Worm (Caenorhabditis elegans) whole organism, L2 larva: Measurements from ENCODE around the gene C53B4.2.

ENCODE experiments used
- C34F6.9 ChIP-seq: fragments of 150-350 bp; optimal IDR thresholded peaks from 2 replicates; lab custom pipeline; 2014; ENCODE audit warnings: missing biosample characterization, missing genetic modification characterization
- F13H6.1 ChIP-seq: sonication (generic microtip); optimal IDR thresholded peaks from 2 replicates; lab custom pipeline; 2016; ENCODE audit warnings: missing genetic modification characterization, missing compliant biosample characterization
- R02D3.7 ChIP-seq: fragments of 150-350 bp; optimal IDR thresholded peaks from 2 replicates; lab custom pipeline; 2014; ENCODE audit warnings: missing biosample characterization, missing genetic modification characterization
- Y55F3AM.14 ChIP-seq: fragments of 200-800 bp; sonication (Bioruptor generic); optimal IDR thresholded peaks from 2 replicates; lab custom pipeline; 2018; ENCODE audit warnings: mild to moderate bottlenecking, missing genetic modification characterization, missing compliant biosample characterization
- alr-1 ChIP-seq: fragments of 150-350 bp; optimal IDR thresholded peaks from 2 replicates; lab custom pipeline; 2014; ENCODE audit warnings: missing biosample characterization, missing genetic modification characterization
- aly-2 ChIP-seq: fragments of 150-350 bp; optimal IDR thresholded peaks from 2 replicates; lab custom pipeline; 2014; ENCODE audit warnings: missing biosample characterization, missing genetic modification characterization
- ama-1 ChIP-seq: fragments of 150-350 bp; optimal IDR thresholded peaks from 2 replicates; lab custom pipeline; 2018; ENCODE audit warnings: inconsistent platforms
- blmp-1 ChIP-seq: sonication (generic microtip); optimal IDR thresholded peaks from 2 replicates; lab custom pipeline; 2017; ENCODE audit warnings: missing genetic modification characterization, mild to moderate bottlenecking, missing compliant biosample characterization, antibody characterized with exemption, moderate library complexity; ENCODE audit not compliant: insufficient read depth
- ceh-16 ChIP-seq: fragments of 150-350 bp; optimal IDR thresholded peaks from 2 replicates; lab custom pipeline; 2014; ENCODE audit warnings: missing biosample characterization, missing genetic modification characterization
- crh-2 ChIP-seq: sonication (generic microtip); optimal IDR thresholded peaks from 2 replicates; lab custom pipeline; 2017; ENCODE audit warnings: missing biosample characterization, missing genetic modification characterization
- dmd-4 ChIP-seq: sonication (generic microtip); optimal IDR thresholded peaks from 2 replicates; lab custom pipeline; 2017; ENCODE audit warnings: missing biosample characterization, missing genetic modification characterization
- elt-3 ChIP-seq: sonication (generic microtip); optimal IDR thresholded peaks from 2 replicates; lab custom pipeline; 2017; ENCODE audit warnings: missing biosample characterization, missing genetic modification characterization
- fos-1 ChIP-seq: fragments of 150-350 bp; optimal IDR thresholded peaks from 2 replicates; lab custom pipeline; 2014; ENCODE audit warnings: missing biosample characterization, missing genetic modification characterization
- gmeb-1 ChIP-seq: fragments of 150-350 bp; optimal IDR thresholded peaks from 2 replicates; lab custom pipeline; 2014; ENCODE audit warnings: missing biosample characterization, missing genetic modification characterization
- lin-11 ChIP-seq: fragments of 150-350 bp; sonication (generic microtip); optimal IDR thresholded peaks from 2 replicates; lab custom pipeline; 2014; ENCODE audit warnings: missing biosample characterization, missing genetic modification characterization, inconsistent platforms, mixed read lengths
- lin-13 ChIP-seq: fragments of 150-350 bp; optimal IDR thresholded peaks from 2 replicates; lab custom pipeline; 2014; ENCODE audit warnings: missing biosample characterization, missing genetic modification reagents, missing genetic modification characterization
- lin-39 ChIP-seq: fragments of 150-350 bp; optimal IDR thresholded peaks from 2 replicates; lab custom pipeline; 2014; ENCODE audit warnings: missing biosample characterization, missing genetic modification reagents, missing genetic modification characterization
- lsy-2 ChIP-seq, 2 experiments: fragments of 150-350 bp in 1 of 2; sonication (generic microtip) in 1 of 2; optimal IDR thresholded peaks; 2 replicates each; lab custom pipeline; 2014 to 2017; ENCODE audit warnings: missing biosample characterization in 2 of 2, missing genetic modification characterization in 2 of 2
- mbf-1 ChIP-seq: sonication (generic microtip); optimal IDR thresholded peaks from 2 replicates; lab custom pipeline; 2017; ENCODE audit warnings: missing biosample characterization, missing genetic modification characterization
- mdl-1 ChIP-seq, 2 experiments: fragments of 150-350 bp in 1 of 2; sonication (generic microtip) in 1 of 2; optimal IDR thresholded peaks; 2 replicates each; lab custom pipeline; 2017; ENCODE audit warnings: missing biosample characterization in 2 of 2, missing genetic modification characterization in 2 of 2
- nhr-10 ChIP-seq: sonication (generic microtip); optimal IDR thresholded peaks from 2 replicates; lab custom pipeline; 2017; ENCODE audit warnings: missing biosample characterization, missing genetic modification characterization
- nhr-11 ChIP-seq: fragments of 150-350 bp; optimal IDR thresholded peaks from 2 replicates; lab custom pipeline; 2014; ENCODE audit warnings: missing biosample characterization, missing genetic modification characterization
- nhr-129 ChIP-seq: fragments of 150-350 bp; optimal IDR thresholded peaks from 2 replicates; lab custom pipeline; 2014; ENCODE audit warnings: missing biosample characterization, missing genetic modification characterization
- nhr-21 ChIP-seq: fragments of 150-350 bp; optimal IDR thresholded peaks from 2 replicates; lab custom pipeline; 2014; ENCODE audit warnings: missing biosample characterization, missing genetic modification characterization
- nhr-23 ChIP-seq: fragments of 150-350 bp; optimal IDR thresholded peaks from 2 replicates; lab custom pipeline; 2014; ENCODE audit warnings: missing biosample characterization, missing genetic modification reagents, missing genetic modification characterization
- nhr-237 ChIP-seq: fragments of 150-350 bp; optimal IDR thresholded peaks from 2 replicates; lab custom pipeline; 2014; ENCODE audit warnings: missing biosample characterization, missing genetic modification characterization
- nhr-25 ChIP-seq: fragments of 150-350 bp; sonication (generic microtip); optimal IDR thresholded peaks from 3 replicates; lab custom pipeline; 2014; ENCODE audit warnings: missing biosample characterization, missing genetic modification characterization
- nhr-6 ChIP-seq: fragments of 150-350 bp; optimal IDR thresholded peaks from 2 replicates; lab custom pipeline; 2014; ENCODE audit warnings: missing biosample characterization, missing genetic modification characterization
- nhr-77 ChIP-seq: fragments of 150-350 bp; optimal IDR thresholded peaks from 2 replicates; lab custom pipeline; 2014; ENCODE audit warnings: missing biosample characterization, missing genetic modification characterization
- peb-1 ChIP-seq: fragments of 150-350 bp; optimal IDR thresholded peaks from 2 replicates; lab custom pipeline; 2014; ENCODE audit warnings: missing biosample characterization, missing genetic modification characterization
- sem-4 ChIP-seq: fragments of 150-350 bp; optimal IDR thresholded peaks from 2 replicates; lab custom pipeline; 2014; ENCODE audit warnings: missing biosample characterization, missing genetic modification reagents, missing genetic modification characterization
- skn-1 ChIP-seq: sonication (generic microtip); optimal IDR thresholded peaks from 2 replicates; lab custom pipeline; 2017; ENCODE audit warnings: missing biosample characterization, missing genetic modification characterization
- sma-9 ChIP-seq, 2 experiments: fragments of 150-350 bp in 1 of 2; sonication (generic microtip) in 1 of 2; optimal IDR thresholded peaks; 2 replicates each; lab custom pipeline; 2014 to 2016; ENCODE audit warnings: missing genetic modification characterization in 2 of 2, mild to moderate bottlenecking in 1 of 2, missing biosample characterization in 1 of 2, missing compliant biosample characterization in 1 of 2, missing genetic modification reagents in 1 of 2, moderate library complexity in 1 of 2
- snpc-4 ChIP-seq: fragments of 150-350 bp; optimal IDR thresholded peaks from 2 replicates; lab custom pipeline; 2014; ENCODE audit warnings: missing biosample characterization, missing genetic modification characterization
- unc-39 ChIP-seq: fragments of 150-350 bp; optimal IDR thresholded peaks from 2 replicates; lab custom pipeline; 2014; ENCODE audit warnings: missing biosample characterization, missing genetic modification characterization
- unc-55 ChIP-seq: fragments of 150-350 bp; sonication (generic microtip); optimal IDR thresholded peaks from 3 replicates; lab custom pipeline; 2014; ENCODE audit warnings: missing biosample characterization, missing genetic modification reagents, missing genetic modification characterization
- zag-1 ChIP-seq: fragments of 150-350 bp; optimal IDR thresholded peaks from 2 replicates; lab custom pipeline; 2014; ENCODE audit warnings: missing biosample characterization, missing genetic modification characterization
- ztf-1 ChIP-seq: fragments of 200-800 bp; sonication (Bioruptor generic); conservative IDR thresholded peaks from 2 replicates; pipeline ENCODE4 v1.3.6; 2022; ENCODE audit warnings: missing genetic modification characterization, missing compliant biosample characterization
- ztf-11 ChIP-seq: sonication (generic microtip); optimal IDR thresholded peaks from 2 replicates; lab custom pipeline; 2017; ENCODE audit warnings: missing biosample characterization, missing genetic modification characterization
- ztf-4 ChIP-seq: fragments of 150-350 bp; optimal IDR thresholded peaks from 2 replicates; lab custom pipeline; 2014; ENCODE audit warnings: missing biosample characterization, missing genetic modification characterization

The C53B4.2 gene

ce11 chrIV:8973249-8973958 lies 7.4 kb downstream of the C53B4.2 start, which contains the start of gene C53B4.3 (continued):
- TF ChIP-seq unc-55 (GFP tag; lab: Kevin White, UChicago) (peak; percentile 65), nhr-23 (no peak), blmp-1 (tag; lab: Kevin White, UChicago) (no peak), nhr-237 (no peak), lin-13 (GFP tag; lab: Kevin White, UChicago) (peak; percentile 19), R02D3.7 (no peak), ceh-16 (tag; lab: Kevin White, UChicago) (no peak), Y55F3AM.14 (GFP tag; lab: Kevin White, UChicago) (no peak), lin-11 (tag; lab: Kevin White, UChicago) (peak; percentile 7), dmd-4 (tag; lab: Kevin White, UChicago) (peak; percentile 28), mdl-1 (tag; optimal IDR thresholded peaks at IDR 0.05; lab: Kevin White, UChicago) (no peak), snpc-4 (tag; lab: Kevin White, UChicago) (no peak), ama-1 (lab: Kevin White, UChicago) (no peak), skn-1 (tag; lab: Kevin White, UChicago) (no peak), zag-1 (tag; lab: Kevin White, UChicago) (no peak), nhr-21 (tag; lab: Kevin White, UChicago) (no peak), nhr-25 (tag; lab: Kevin White, UChicago) (peak; percentile 70), fos-1 (tag; lab: Kevin White, UChicago) (peak; percentile 29), peb-1 (tag; lab: Kevin White, UChicago) (no peak), sem-4 (tag; lab: Kevin White, UChicago) (peak; percentile 26), nhr-11 (tag; lab: Kevin White, UChicago) (no peak), lin-39 (tag; lab: Kevin White, UChicago) (no peak), nhr-10 (no peak), gmeb-1 (tag; lab: Kevin White, UChicago) (peak; percentile 58), crh-2 (tag; lab: Kevin White, UChicago) (peak; percentile 39), unc-39 (tag; lab: Kevin White, UChicago) (no peak), aly-2 (tag; lab: Kevin White, UChicago) (no peak)
- TF ChIP-seq, all 48 proteins: peak for 16

ce11 chrIV:8974543-8975330 lies 8.8 kb downstream of the C53B4.2 start:
- no peak for TF ChIP-seq lin-39 (tag; lab: Kevin White, UChicago)
- TF ChIP-seq ztf-1: no peak
- TF ChIP-seq Y55F3AM.14 (GFP tag; lab: Kevin White, UChicago): no peak
- peak; percentile 34 for TF ChIP-seq F13H6.1 (tag; lab: Kevin White, UChicago)
- TF ChIP-seq nhr-77: no peak
- peak; percentile 42 for TF ChIP-seq nhr-129 (tag; lab: Kevin White, UChicago)
- peak; percentile 56 for TF ChIP-seq C34F6.9 (tag; lab: Kevin White, UChicago)
- no peak for TF ChIP-seq peb-1 (tag; lab: Kevin White, UChicago)
- no peak for TF ChIP-seq alr-1 (tag; lab: Kevin White, UChicago)
- TF ChIP-seq ztf-4 (tag; lab: Kevin White, UChicago): peak; percentile 17
- TF ChIP-seq skn-1 (tag; lab: Kevin White, UChicago): no peak
- no peak for TF ChIP-seq nhr-6 (tag; lab: Kevin White, UChicago)
- TF ChIP-seq sma-9 (GFP tag; optimal IDR thresholded peaks at IDR 0.05; lab: Kevin White, UChicago): peak; percentile 36
- TF ChIP-seq sma-9 (tag; optimal IDR thresholded peaks at IDR 0.05; lab: Kevin White, UChicago): no peak
- no peak for TF ChIP-seq zag-1 (tag; lab: Kevin White, UChicago)
- no peak for TF ChIP-seq nhr-25 (tag; lab: Kevin White, UChicago)
- TF ChIP-seq crh-2 (tag; lab: Kevin White, UChicago): peak; percentile 10
- TF ChIP-seq lsy-2 (tag; optimal IDR thresholded peaks at IDR 0.05; lab: Kevin White, UChicago): peak in 1 of 2 experiments; percentile 63

ce11 chrIV:8975331-8975625 lies 9.3 kb downstream of the C53B4.2 start, which contains the start of gene pdzd-8:
pdzd-8 (plus strand) TSS chrIV:8975526.
- TF ChIP-seq nhr-129 (tag; lab: Kevin White, UChicago) (no peak), alr-1 (tag; lab: Kevin White, UChicago) (no peak), snpc-4 (tag; lab: Kevin White, UChicago) (no peak), nhr-25 (tag; lab: Kevin White, UChicago) (no peak), nhr-6 (tag; lab: Kevin White, UChicago) (no peak), skn-1 (tag; lab: Kevin White, UChicago) (no peak), R02D3.7 (no peak), ztf-11 (tag; lab: Kevin White, UChicago) (no peak), unc-39 (tag; lab: Kevin White, UChicago) (no peak), mbf-1 (tag; lab: Kevin White, UChicago) (no peak), lin-39 (tag; lab: Kevin White, UChicago) (no peak), elt-3 (no peak), gmeb-1 (tag; lab: Kevin White, UChicago) (no peak), lin-13 (GFP tag; lab: Kevin White, UChicago) (no peak), C34F6.9 (tag; lab: Kevin White, UChicago) (no peak), mdl-1 (tag; optimal IDR thresholded peaks at IDR 0.05; lab: Kevin White, UChicago) (no peak), Y55F3AM.14 (GFP tag; lab: Kevin White, UChicago) (no peak), nhr-11 (tag; lab: Kevin White, UChicago) (no peak)
